Fruit fly (Drosophila melanogaster): ENCODE data around the gene SF2.

SF2 gene

DNA sequence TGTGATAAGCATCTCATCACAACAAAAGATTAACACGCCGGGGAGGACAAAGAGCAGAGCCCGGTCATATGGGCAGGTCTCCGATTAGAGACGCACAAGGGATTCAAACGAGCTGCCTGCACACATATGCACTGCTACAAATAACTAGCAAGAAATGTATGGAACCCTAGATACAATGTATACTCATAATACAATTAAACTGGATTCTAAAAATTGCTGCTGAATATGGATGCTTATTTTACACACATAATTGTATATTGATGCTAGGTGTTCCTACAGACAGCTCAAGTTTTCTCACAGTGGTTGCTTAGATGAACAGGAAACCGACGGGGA lies 4.8 kb downstream of the SF2 start (continued):
- TF ChIP-seq CG6683 (GFP tag; optimal IDR thresholded peaks at IDR 0.05) (no peak), Side (GFP tag; optimal IDR thresholded peaks at IDR 0.05) (peak; percentile 67), CG12299 (tag; optimal IDR thresholded peaks at IDR 0.05) (no peak), pho (GFP tag; optimal IDR thresholded peaks at IDR 0.05) (no peak), D19B (GFP tag; optimal IDR thresholded peaks at IDR 0.05) (no peak), Sry-β (GFP tag; optimal IDR thresholded peaks at IDR 0.05) (no peak), cad (GFP tag; optimal IDR thresholded peaks at IDR 0.05) (no peak), Lpt (GFP tag; optimal IDR thresholded peaks at IDR 0.05) (no peak), CG15514 (GFP tag; optimal IDR thresholded peaks at IDR 0.05) (no peak), lbe (GFP tag; optimal IDR thresholded peaks at IDR 0.05) (no peak), chm (GFP tag; IDR thresholded peaks at IDR 0.05) (peak; percentile 59; the same call in 1 of the 2 replicates), tx (GFP tag; optimal IDR thresholded peaks at IDR 0.05) (peak; percentile 35), CG2202 (tag; optimal IDR thresholded peaks at IDR 0.05) (peak; percentile 74), usp (GFP tag; optimal IDR thresholded peaks at IDR 0.05) (no peak), CG17385 (GFP tag; optimal IDR thresholded peaks at IDR 0.05) (peak; percentile 13), CG9215 (GFP tag; IDR thresholded peaks at IDR 0.05) (no peak), CG14965 (GFP tag; optimal IDR thresholded peaks at IDR 0.05; ENCODE audit: borderline replicate concordance) (no peak), abd-A (tag; optimal IDR thresholded peaks at IDR 0.05) (no peak), dan (GFP tag; IDR thresholded peaks at IDR 0.05) (peak; percentile 78), wdn (GFP tag; IDR thresholded peaks at IDR 0.05) (no peak), esg (GFP tag; conservative IDR thresholded peaks at IDR 0.05) (peak; percentile 45), hbn (GFP tag; IDR thresholded peaks at IDR 0.05; ENCODE audit: partially characterized antibody) (no peak), lov (optimal IDR thresholded peaks at IDR 0.05) (no peak), lov (GFP tag; IDR thresholded peaks at IDR 0.05) (peak; percentile 46; the same call in 1 of the 3 replicates), unpg (GFP tag; optimal IDR thresholded peaks at IDR 0.05) (peak; percentile 63), vfl (GFP tag; optimal IDR thresholded peaks at IDR 0.05) (no peak), sd (tag; optimal IDR thresholded peaks at IDR 0.05) (no peak), rib (GFP tag; IDR thresholded peaks at IDR 0.05) (no peak), Mes4 (GFP tag; optimal IDR thresholded peaks at IDR 0.05) (peak; percentile 12), mirr (GFP tag; optimal IDR thresholded peaks at IDR 0.05) (no peak), da (GFP tag; optimal IDR thresholded peaks at IDR 0.05) (no peak), CG11398 (GFP tag; optimal IDR thresholded peaks at IDR 0.05) (no peak), fd64A (GFP tag; optimal IDR thresholded peaks at IDR 0.05) (no peak), pita (GFP tag; optimal IDR thresholded peaks at IDR 0.05) (no peak), knrl (GFP tag; IDR thresholded peaks at IDR 0.05; ENCODE audit: partially characterized antibody) (no peak), otp (GFP tag; IDR thresholded peaks at IDR 0.05) (peak; percentile 71; the same call in 2 of the 3 replicates), CG10462 (GFP tag; optimal IDR thresholded peaks at IDR 0.05) (peak; percentile 36), YL-1 (GFP tag; optimal IDR thresholded peaks at IDR 0.05) (no peak), CG33557 (GFP tag; optimal IDR thresholded peaks at IDR 0.05) (peak; percentile 64), her (GFP tag; optimal IDR thresholded peaks at IDR 0.05) (no peak), ems (GFP tag; optimal IDR thresholded peaks at IDR 0.05) (no peak), CG16813 (GFP tag; IDR thresholded peaks at IDR 0.05; ENCODE audit: partially characterized antibody) (no peak), hth (optimal IDR thresholded peaks at IDR 0.05) (no peak), CG18011 (GFP tag; optimal IDR thresholded peaks at IDR 0.05) (no peak), CG7372 (GFP tag; IDR thresholded peaks at IDR 0.05) (no peak), sim (GFP tag; IDR thresholded peaks at IDR 0.05) (peak; percentile 52; the same call in 1 of the 2 replicates), CG10959 (GFP tag; IDR thresholded peaks at IDR 0.05) (peak; percentile 77), az2 (GFP tag; optimal IDR thresholded peaks at IDR 0.05) (peak; percentile 62), tio (GFP tag; optimal IDR thresholded peaks at IDR 0.05) (peak; percentile 39), CG7987 (GFP tag; optimal IDR thresholded peaks at IDR 0.05) (no peak), dpn (GFP tag; optimal IDR thresholded peaks at IDR 0.05) (peak; percentile 18 to 30), Camta (GFP tag; optimal IDR thresholded peaks at IDR 0.05) (peak; percentile 56), jigr1 (GFP tag; IDR thresholded peaks at IDR 0.05) (no peak)
